Worm (Caenorhabditis elegans) whole organism, late embryonic: ENCODE results near the gene str-74.

Experiments
- ahr-1 ChIP-seq: sonication (generic microtip); optimal IDR thresholded peaks from 2 replicates; lab custom pipeline; 2016; ENCODE audit warnings: missing genetic modification characterization, missing compliant biosample characterization
- dmd-4 ChIP-seq: sonication (generic microtip); optimal IDR thresholded peaks from 2 replicates; lab custom pipeline; 2016; ENCODE audit warnings: borderline replicate concordance, missing genetic modification characterization, missing compliant biosample characterization
- npax-4 ChIP-seq: sonication (generic microtip); optimal IDR thresholded peaks from 2 replicates; lab custom pipeline; 2016; ENCODE audit warnings: missing genetic modification characterization, missing compliant biosample characterization

DNA sequence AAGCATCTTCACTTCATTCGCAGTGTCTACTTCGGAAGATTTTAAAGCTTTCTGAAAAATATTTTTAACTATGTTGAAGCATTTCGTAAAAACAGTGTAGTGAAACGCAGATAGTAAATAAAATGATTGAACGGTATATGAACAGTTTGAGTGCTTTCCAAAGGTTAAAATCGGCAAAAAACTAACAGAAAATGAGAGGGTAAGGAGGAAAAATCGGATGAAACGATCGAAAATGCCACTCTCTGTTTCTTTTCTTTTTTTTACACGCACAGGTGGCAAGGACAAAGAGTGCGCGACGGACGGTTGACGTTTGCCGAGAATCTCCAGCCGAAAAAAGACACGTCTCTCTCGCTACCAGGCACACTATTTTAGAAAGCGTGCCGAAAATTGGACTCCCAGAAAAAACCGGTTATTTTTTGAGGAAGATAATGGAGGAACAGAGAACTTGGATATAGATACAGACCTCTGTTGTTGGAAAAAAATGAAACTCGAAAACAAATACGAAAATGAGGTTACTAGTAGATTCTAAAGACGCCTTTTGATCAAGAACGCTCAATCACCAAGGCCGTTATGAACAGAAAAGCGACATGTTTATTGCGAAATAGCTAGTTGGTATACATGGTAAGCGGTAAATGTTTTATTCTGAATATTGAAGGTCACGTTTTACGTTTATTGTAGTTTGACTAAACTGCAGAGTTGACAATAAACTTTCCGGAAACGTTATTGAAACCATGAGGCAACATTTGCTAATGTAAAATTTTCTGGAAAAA, 46.3 kb downstream of the str-74 start, which contains the start of gene myrf-2:
- TF ChIP-seq dmd-4 (tag; lab: Kevin White, UChicago) (no peak), npax-4 (tag; lab: Kevin White, UChicago) (no peak), ahr-1 (tag; lab: Kevin White, UChicago) (no peak)
